Fruit fly (Drosophila melanogaster): ENCODE measurements around the gene pum.

dm6 chr3R:9171237-9171636, 66.2 kb downstream of the pum start:
- TF ChIP-seq salm (tag; optimal IDR thresholded peaks at IDR 0.05) (no peak), pzg (GFP tag; optimal IDR thresholded peaks at IDR 0.05) (no peak), MESR4 (GFP tag; optimal IDR thresholded peaks at IDR 0.05) (no peak), Taf1 (GFP tag; IDR thresholded peaks at IDR 0.05) (no peak), D19A (tag; optimal IDR thresholded peaks at IDR 0.05) (no peak), Dfd (GFP tag; optimal IDR thresholded peaks at IDR 0.05) (no peak), sug (tag; optimal IDR thresholded peaks at IDR 0.05) (no peak), gem (tag; optimal IDR thresholded peaks at IDR 0.05) (no peak), CG3407 (GFP tag; optimal IDR thresholded peaks at IDR 0.05) (no peak), CG7963 (GFP tag; IDR thresholded peaks at IDR 0.05; ENCODE audit: partially characterized antibody) (no peak)
